Fruit fly (Drosophila melanogaster): ENCODE data around the gene Ser7.

Ser7 gene

DNA sequence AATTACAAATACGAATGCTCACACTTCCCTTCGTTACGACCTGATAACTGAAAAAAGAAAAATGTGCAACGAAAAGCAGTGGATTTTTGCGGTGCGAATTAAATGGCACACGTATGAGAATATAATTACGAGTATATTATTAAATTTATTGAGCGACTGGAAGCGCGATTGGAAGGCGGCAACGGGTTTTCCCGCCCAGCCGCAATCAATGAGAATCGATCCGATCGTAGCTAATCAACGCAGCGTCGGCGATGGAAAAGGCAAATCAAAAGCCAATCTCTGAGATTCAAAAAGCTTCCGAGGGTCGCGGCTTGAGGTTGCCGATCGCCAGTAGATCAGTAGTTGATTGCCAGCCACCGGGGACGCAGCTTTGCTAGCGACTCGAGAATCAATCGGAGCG, at the start of gene Ser7:
Gene Ser7 (plus strand): TSS at position 352 of the 400 bp plus-strand sequence.
- TF ChIP-seq noc (tag; optimal IDR thresholded peaks at IDR 0.05), result no peak

DNA sequence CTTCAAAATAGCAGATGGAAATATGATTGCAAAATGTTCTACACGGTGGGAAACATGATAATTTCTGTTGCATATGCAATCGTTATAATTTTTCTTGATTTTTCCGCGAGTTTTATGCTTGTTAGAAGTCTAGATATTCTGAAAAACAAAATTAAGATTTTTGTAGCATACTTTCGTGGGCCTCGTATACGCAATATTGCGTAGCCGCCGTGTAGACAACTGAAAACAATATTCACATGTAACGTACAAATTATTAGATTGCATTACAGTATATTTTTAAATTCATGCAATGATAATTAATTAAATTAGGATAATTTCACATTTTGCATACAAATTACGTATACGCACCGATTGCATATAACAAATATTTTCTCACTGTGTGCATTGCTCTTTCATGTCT, 49.0 kb upstream of the Ser7 start:
- TF ChIP-seq noc (tag; optimal IDR thresholded peaks at IDR 0.05), result no peak

DNA sequence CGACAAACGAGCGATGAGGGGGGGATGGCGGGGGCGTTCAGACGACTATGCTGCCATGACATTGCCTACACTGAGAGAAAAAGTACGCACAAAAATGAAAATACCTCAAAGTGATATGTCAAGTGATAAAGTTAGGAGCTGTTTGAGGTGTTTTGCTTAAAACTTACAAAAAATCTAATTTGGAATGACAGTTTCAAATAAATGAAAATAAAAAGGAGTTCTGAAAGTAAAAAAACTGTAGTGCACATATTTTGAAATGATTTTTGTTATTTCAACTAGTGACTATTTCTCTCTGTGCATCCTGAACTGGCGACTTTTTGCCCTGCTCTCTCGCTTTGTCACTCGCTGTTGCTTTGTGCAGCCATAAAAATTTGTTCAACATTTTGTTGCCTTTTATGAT, 35.1 kb upstream of the Ser7 start:
- TF ChIP-seq noc (tag; optimal IDR thresholded peaks at IDR 0.05), result no peak

DNA sequence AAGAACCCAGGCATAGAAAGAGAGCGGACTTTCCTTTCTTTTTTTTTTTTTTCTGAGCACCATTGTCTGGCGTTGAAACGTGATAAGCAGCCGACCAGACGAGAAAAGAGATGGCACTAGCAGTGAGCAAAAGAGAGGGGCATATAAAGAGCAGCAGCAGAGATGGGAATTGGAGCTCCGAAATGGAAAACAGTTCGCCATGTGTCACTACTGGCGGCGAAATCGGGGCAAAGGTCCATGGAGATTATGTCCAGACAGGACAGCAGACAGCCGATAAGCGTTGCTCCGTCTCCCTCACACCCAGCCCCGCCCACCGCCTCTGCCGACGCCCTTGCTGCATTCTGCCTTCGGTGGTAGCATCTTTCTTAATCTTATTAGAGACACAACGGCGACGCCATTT, 32.0 kb upstream of the Ser7 start:
- TF ChIP-seq noc (tag; optimal IDR thresholded peaks at IDR 0.05), result no peak

DNA sequence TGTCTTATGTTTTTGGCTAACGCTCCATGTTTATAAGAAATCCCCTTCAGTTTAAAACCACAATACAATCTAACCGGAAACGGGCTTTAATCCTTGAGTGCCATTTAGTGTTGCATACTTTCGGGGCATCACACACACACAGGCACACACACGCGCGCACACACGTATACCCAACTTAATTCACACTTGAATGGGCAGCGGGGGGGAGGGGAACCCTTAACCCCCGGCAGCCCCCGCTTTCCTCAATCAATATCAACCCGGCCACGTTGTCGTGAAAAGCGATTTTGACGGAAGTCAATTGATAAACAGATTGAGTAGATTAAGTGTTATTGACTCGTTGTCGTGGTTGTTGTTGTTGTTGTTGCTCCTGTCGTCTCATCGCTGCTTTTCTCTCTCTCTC, 17.5 kb upstream of the Ser7 start:
- no peak for TF ChIP-seq noc (tag; optimal IDR thresholded peaks at IDR 0.05)

DNA sequence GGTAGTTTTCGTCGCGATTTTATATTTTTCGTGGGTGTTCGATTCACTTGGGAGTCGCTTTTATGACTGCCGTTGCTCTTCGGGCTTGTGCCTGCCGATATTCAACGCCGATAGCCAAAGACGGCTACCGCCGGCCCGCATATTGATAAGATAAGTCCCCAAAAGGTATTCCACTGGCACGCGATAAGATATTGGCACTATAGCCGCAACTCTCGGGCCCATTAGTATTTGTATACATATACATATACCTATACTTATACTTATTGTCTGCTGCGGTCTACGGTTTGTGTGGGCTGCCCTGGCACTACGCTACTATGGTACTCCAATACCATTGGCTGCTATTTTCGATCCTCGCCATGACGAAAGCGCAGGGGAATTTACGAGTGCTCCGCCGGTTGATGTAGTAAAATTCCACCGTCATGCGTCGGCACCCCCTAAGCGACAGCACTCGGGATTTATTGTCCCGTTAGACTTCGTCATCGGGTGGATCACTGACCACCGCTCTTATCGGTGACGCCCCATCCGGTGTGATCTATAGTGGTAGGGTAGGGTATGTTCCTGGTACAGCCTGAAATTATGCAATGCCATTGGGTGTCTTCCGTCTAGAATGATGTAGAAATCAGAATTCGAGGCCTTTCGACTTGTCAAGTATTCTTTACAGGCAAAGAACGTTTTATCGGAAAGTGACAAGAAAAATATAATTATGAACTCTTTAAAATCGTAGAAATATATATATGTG, 3.6 kb downstream of the Ser7 start, which contains the start of gene CG45060:
Gene CG45060 (minus strand): TSS at position 59 of the 739 bp plus-strand sequence.
- peak; percentile 21 for TF ChIP-seq noc (tag; optimal IDR thresholded peaks at IDR 0.05)

DNA sequence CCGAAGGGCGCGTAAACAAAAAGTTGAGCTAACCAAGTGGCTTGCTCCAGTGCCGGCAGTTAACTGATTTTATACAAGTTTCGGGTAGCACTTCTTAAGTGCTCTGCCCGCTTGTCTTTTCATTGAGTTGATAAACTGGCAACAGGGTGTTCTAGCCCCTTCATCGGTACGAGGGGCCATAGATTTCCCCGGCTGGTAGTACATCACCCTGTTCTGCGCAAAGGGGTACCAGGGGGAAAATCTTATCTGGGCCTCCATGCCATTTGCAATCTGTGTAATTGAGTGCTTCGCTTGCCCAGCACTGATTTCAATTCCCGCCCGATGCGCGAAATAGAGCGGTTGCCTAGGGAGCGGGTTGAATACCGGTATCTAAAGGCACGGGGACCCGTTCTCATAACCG, 6.6 kb downstream of the Ser7 start, which contains the start of gene CG45061:
Gene CG45061 (minus strand): TSS at position 71 of the 400 bp plus-strand sequence.
- TF ChIP-seq noc (tag; optimal IDR thresholded peaks at IDR 0.05), result no peak

DNA sequence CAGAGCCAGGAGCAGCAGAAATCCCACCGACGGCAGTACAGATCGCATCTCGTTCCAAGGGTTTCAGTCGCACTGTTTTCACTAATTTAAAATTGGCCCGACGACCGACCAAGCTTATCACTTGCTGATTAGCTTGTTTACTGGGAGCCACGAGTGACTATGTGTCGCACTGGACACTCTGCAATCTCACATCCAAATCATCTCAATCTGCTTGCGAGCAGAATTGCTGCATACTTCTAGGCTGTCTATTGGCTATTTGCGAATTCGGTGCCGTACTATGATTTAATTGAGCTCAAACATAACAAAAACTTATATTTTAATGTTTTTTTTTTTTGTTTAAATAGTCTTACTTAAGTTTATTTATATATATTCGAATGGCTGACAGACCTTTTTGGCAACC, 8.9 kb downstream of the Ser7 start, which contains the start of gene CG32695:
Gene CG32695 (minus strand): TSS at position 141 of the 400 bp plus-strand sequence.
- no peak for TF ChIP-seq noc (tag; optimal IDR thresholded peaks at IDR 0.05)

DNA sequence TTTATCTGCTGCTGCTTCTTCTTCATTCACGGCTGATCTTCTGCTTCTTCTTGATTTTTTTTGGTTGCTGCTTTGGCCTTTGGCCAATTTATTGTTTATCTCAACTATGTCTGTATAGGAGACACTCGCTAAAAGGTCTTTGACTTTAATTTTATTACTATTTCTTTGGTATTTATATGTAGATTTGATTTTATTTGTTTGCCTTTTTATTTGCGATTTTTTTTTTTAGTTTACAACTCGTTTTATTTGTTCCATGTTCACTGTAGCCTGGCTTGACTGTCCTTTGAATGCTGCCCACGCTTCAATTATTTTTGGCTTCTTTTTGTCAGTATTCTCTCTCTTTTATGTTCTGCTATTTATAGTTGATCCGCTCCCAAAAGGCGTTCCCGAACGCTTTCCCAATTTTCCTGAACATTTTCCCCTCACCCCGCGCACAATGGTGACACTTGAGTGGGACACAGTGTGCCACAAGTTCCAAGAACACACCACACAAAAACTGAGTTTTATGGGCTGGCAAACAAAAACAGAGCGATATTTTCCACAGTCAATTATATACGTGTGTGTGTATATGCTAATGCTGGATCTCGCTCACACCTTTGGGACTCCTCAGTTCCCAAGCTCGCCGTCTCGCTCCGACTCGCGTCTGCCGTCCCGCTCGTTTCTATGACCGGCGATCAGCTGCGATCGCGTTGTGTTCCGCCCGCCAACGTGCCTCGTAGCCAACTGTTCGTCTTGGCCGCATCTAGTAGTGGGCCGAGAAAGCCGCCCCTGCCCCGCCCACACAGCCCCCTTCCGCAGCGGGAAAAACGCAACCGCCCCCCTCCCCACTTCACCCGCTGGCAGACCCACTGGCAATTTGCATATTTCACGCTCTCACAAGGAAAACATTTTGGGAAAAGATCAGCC, 11.2 kb downstream of the Ser7 start, which contains the start of gene CG15247:
Gene CG15247 (minus strand): TSS at position 725 of the 906 bp plus-strand sequence.
- TF ChIP-seq noc (tag; optimal IDR thresholded peaks at IDR 0.05), result peak; percentile 81

DNA sequence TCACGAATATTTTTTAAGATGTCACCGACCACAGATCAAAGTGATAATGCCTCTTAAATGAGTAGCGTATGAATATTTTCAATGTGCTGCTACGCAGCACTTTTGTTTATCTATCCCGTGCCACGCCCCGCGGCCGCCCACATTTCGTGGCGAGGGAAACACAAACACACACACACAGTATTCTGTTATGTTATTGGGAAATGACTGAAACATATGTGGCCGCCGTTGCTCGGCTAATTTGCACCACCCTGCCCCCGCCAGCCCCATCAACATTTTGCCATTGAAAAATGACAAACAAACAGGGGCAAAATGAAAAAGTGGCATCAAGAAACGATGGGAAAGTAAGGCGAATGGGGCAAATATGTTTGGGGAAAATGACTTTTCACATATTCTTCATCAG, 12.2 kb downstream of the Ser7 start:
- TF ChIP-seq noc (tag; optimal IDR thresholded peaks at IDR 0.05), result no peak

DNA sequence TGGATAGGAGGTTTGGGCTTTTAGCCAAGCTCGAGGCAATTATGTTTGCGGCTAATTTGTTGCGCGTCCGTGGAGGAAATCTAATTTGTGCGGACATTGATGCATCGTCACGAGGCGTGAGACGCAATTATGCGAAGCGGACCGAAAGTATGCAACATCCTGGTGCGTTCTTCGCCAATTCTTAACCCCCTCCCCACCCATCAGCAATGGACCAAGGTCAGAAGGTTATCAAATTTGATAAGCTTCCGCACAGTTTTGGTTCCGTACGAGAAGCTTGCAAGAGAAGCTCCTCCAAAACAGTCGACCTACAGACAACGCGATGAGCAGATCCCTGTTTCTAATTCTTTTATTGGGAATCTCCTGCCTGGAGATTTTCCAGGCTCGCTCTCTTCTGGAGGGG, 13.1 kb downstream of the Ser7 start, which contains the start of gene CG1468:
Gene CG1468 (plus strand): TSS at position 298 of the 400 bp plus-strand sequence.
- TF ChIP-seq noc (tag; optimal IDR thresholded peaks at IDR 0.05), result no peak

DNA sequence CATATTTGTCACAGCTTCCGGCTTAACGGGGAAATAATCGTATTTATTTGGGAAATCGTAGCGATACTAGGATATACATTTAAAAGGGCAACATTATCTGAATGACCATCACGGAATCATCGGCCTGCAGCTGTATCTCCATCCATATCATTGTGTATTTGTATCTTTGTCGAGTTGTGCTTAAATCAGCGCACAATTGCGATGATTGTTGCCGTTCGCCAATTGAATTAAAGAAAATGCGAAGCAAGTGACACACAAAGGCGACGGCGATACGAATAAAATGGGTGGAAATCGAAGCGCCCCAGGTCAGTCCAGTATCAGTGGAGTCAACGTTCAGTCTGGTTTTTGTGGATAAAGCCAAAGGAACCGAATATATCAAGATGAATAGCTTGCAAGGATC, 14.5 kb downstream of the Ser7 start, which contains the start of gene CG9686:
Gene CG9686 (plus strand): TSS at position 301 of the 400 bp plus-strand sequence.
- TF ChIP-seq noc (tag; optimal IDR thresholded peaks at IDR 0.05), result no peak

DNA sequence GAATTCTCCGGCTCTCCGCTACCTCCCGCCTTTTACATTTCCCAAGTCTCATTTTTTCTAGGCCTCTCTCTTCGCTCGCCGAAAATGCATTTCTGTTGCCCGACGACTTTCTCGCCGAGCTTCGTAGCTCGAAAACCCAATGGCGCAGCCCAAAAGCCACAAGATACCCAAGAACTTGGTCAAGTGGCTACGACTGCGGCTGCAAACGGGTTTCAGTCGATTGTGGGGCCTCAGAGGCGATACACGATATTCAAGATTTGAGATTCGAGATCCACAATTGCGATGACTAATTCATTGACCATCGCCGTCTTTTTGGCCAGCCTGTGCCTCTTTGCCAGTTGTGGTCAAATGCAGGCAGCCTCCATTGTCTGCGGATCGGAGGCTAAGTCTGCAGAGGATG, 16.7 kb downstream of the Ser7 start, which contains the start of gene CG9689:
Gene CG9689 (plus strand): TSS at position 208 of the 400 bp plus-strand sequence.
- no peak for TF ChIP-seq noc (tag; optimal IDR thresholded peaks at IDR 0.05)

DNA sequence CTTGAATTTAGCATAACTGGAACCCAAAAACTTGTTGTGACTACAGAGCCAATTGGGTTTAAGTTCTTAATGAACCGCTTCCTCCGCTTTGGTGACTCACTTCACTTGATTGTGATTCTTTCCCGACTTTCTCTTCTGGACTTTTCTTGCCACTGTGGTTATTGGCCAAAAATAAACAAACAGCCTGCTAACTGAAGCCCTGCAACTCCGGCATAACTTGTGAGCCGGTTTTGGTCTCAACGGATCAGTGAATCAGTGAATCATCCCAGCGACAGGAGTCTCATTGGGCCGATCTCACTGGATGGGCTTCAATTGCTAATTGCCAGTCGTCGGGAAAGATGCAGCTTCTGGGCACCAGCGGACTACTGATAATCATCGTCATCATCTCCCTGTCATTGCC, 17.9 kb downstream of the Ser7 start:
- no peak for TF ChIP-seq noc (tag; optimal IDR thresholded peaks at IDR 0.05)

DNA sequence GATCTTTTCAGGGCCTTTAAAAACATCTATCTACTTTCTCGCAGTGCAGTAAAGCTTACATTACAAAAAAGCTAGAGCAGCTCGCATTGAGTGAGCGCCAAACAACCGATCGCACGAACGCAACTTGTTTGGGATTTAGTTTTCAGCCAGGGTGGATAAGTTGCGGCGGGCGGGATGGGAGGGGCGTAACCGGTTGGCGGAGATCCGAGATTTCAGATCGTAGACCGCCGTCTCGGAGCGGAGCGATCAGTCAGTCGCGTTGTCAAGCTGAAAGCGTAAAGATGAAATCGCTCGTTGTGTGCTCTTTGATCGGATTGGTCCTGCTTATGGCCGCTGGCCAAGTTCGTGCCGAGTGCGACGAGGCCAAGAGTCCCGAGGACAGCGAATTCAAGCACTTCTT, 19.2 kb downstream of the Ser7 start, which contains the start of gene CG9691:
Gene CG9691 (plus strand): TSS at position 222 of the 400 bp plus-strand sequence.
- TF ChIP-seq noc (tag; optimal IDR thresholded peaks at IDR 0.05), result no peak

DNA sequence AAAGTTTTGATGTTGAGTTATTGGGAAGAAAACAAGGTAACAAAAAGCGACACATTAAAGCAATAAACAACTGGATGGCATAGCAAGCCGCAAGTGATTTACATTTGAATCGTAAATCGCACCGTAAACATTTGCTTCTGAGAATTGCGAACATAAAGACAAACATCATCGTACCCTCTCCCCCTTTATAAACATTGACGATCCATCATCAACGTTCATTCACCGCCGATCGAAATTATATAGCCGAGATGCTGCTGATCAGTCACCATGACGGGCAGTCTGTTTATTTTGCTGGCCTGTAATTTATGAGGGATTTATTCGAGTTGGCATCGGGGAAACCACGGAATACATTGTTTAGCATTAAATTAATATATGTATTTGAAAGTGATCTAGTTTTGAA, 20.3 kb downstream of the Ser7 start:
- no peak for TF ChIP-seq noc (tag; optimal IDR thresholded peaks at IDR 0.05)
